Worm (Caenorhabditis elegans) whole organism, midembryonic: ENCODE results near the gene F19C7.3.

Experiments
- T22C8.4 ChIP-seq: fragments of 200-800 bp; sonication (Bioruptor generic); IDR thresholded peaks from 2 replicates; pipeline ENCODE4 v1.3.6; 2022; ENCODE audit warnings: missing genetic modification characterization, missing compliant biosample characterization
- cog-1 ChIP-seq: sonication (generic microtip); optimal IDR thresholded peaks from 2 replicates; lab custom pipeline; 2016; ENCODE audit warnings: missing genetic modification characterization, missing compliant biosample characterization
- flt-1 ChIP-seq: fragments of 200-800 bp; sonication (Bioruptor generic); IDR thresholded peaks from 2 replicates; pipeline ENCODE4 v1.3.6; 2022; ENCODE audit warnings: missing genetic modification characterization, missing compliant biosample characterization
- klf-2 ChIP-seq: fragments of 200-800 bp; sonication (Bioruptor generic); conservative IDR thresholded peaks from 2 replicates; pipeline ENCODE4 v1.3.6; 2022; ENCODE audit warnings: missing genetic modification reagents, missing genetic modification characterization, missing compliant biosample characterization
- med-1 ChIP-seq: sonication (generic microtip); optimal IDR thresholded peaks from 2 replicates; lab custom pipeline; 2017; ENCODE audit warnings: missing genetic modification characterization, mild to moderate bottlenecking, missing compliant biosample characterization, antibody characterized with exemption, missing genetic modification reagents; ENCODE audit not compliant: insufficient read depth
- ref-1 ChIP-seq: fragments of 200-800 bp; sonication (Bioruptor generic); conservative IDR thresholded peaks from 2 replicates; pipeline ENCODE4 v1.3.6; 2022; ENCODE audit warnings: missing genetic modification reagents, missing genetic modification characterization, missing compliant biosample characterization
- tab-1 ChIP-seq: fragments of 200-800 bp; sonication (Bioruptor generic); IDR thresholded peaks from 2 replicates; pipeline ENCODE4 v1.3.6; 2022; ENCODE audit warnings: missing genetic modification characterization, missing compliant biosample characterization
- ztf-23 ChIP-seq: fragments of 200-800 bp; sonication (Bioruptor generic); IDR thresholded peaks from 2 replicates; pipeline ENCODE4 v1.3.6; 2022; ENCODE audit warnings: missing genetic modification reagents, missing genetic modification characterization, missing compliant biosample characterization
- ztf-29 ChIP-seq: fragments of 200-800 bp; sonication (Bioruptor generic); IDR thresholded peaks from 2 replicates; pipeline ENCODE4 v1.3.6; 2022; ENCODE audit warnings: missing genetic modification reagents, missing genetic modification characterization, missing compliant biosample characterization

F19C7.3 gene

ce11 chrIV:4596824-4597223, at the start of gene F19C7.3:
TSS of gene F19C7.3 (plus strand) at chrIV:4597124.
- TF ChIP-seq flt-1 (no peak), ref-1 (GFP tag; lab: Robert Waterston, UW) (no peak), klf-2 (GFP tag; lab: Robert Waterston, UW) (no peak), med-1 (GFP tag; lab: Kevin White, UChicago) (no peak), ztf-23 (GFP tag; lab: Robert Waterston, UW) (no peak), cog-1 (tag; lab: Kevin White, UChicago) (no peak), tab-1 (GFP tag; lab: Robert Waterston, UW) (no peak), ztf-29 (no peak), T22C8.4 (GFP tag; lab: Robert Waterston, UW) (no peak)

- TF ChIP-seq ztf-29 (no peak), med-1 (GFP tag; lab: Kevin White, UChicago) (no peak), T22C8.4 (GFP tag; lab: Robert Waterston, UW) (no peak), cog-1 (tag; lab: Kevin White, UChicago) (no peak), klf-2 (GFP tag; lab: Robert Waterston, UW) (no peak), ref-1 (GFP tag; lab: Robert Waterston, UW) (no peak), flt-1 (no peak)
Observed at ce11 chrIV:4548253-4548652, 48.7 kb upstream of the F19C7.3 start, which contains the start of gene ZK185.1. TSS of gene ZK185.1 (plus strand) at chrIV:4548553.

ce11 chrIV:4551562-4551961, 45.4 kb upstream of the F19C7.3 start:
- TF ChIP-seq ref-1 (GFP tag; lab: Robert Waterston, UW) = no peak
- TF ChIP-seq ztf-29 = no peak
- no peak for TF ChIP-seq tab-1 (GFP tag; lab: Robert Waterston, UW)
- no peak for TF ChIP-seq med-1 (GFP tag; lab: Kevin White, UChicago)
- TF ChIP-seq klf-2 (GFP tag; lab: Robert Waterston, UW) = no peak
- TF ChIP-seq cog-1 (tag; lab: Kevin White, UChicago) = no peak
- TF ChIP-seq ztf-23 (GFP tag; lab: Robert Waterston, UW) = no peak
- TF ChIP-seq flt-1 = no peak
- no peak for TF ChIP-seq T22C8.4 (GFP tag; lab: Robert Waterston, UW)

ce11 chrIV:4557130-4557529, 39.8 kb upstream of the F19C7.3 start:
- TF ChIP-seq T22C8.4 (GFP tag; lab: Robert Waterston, UW) (no peak), med-1 (GFP tag; lab: Kevin White, UChicago) (no peak), tab-1 (GFP tag; lab: Robert Waterston, UW) (no peak), cog-1 (tag; lab: Kevin White, UChicago) (no peak), ztf-23 (GFP tag; lab: Robert Waterston, UW) (no peak), flt-1 (no peak), ref-1 (GFP tag; lab: Robert Waterston, UW) (no peak), ztf-29 (no peak)

- TF ChIP-seq ztf-23 (GFP tag; lab: Robert Waterston, UW) (no peak), tab-1 (GFP tag; lab: Robert Waterston, UW) (no peak), flt-1 (no peak), ztf-29 (no peak), T22C8.4 (GFP tag; lab: Robert Waterston, UW) (no peak), cog-1 (tag; lab: Kevin White, UChicago) (no peak), ref-1 (GFP tag; lab: Robert Waterston, UW) (no peak), med-1 (GFP tag; lab: Kevin White, UChicago) (no peak), klf-2 (GFP tag; lab: Robert Waterston, UW) (no peak)
Observed at ce11 chrIV:4557731-4558130, 39.2 kb upstream of the F19C7.3 start.

- TF ChIP-seq med-1 (GFP tag; lab: Kevin White, UChicago) = no peak
- no peak for TF ChIP-seq ref-1 (GFP tag; lab: Robert Waterston, UW)
Observed at ce11 chrIV:4559160-4559559, 37.8 kb upstream of the F19C7.3 start.

- no peak for TF ChIP-seq tab-1 (GFP tag; lab: Robert Waterston, UW)
- no peak for TF ChIP-seq med-1 (GFP tag; lab: Kevin White, UChicago)
- no peak for TF ChIP-seq ref-1 (GFP tag; lab: Robert Waterston, UW)
- no peak for TF ChIP-seq T22C8.4 (GFP tag; lab: Robert Waterston, UW)
- TF ChIP-seq flt-1 = no peak
- no peak for TF ChIP-seq ztf-29
- TF ChIP-seq klf-2 (GFP tag; lab: Robert Waterston, UW) = no peak
- TF ChIP-seq ztf-23 (GFP tag; lab: Robert Waterston, UW) = no peak
- TF ChIP-seq cog-1 (tag; lab: Kevin White, UChicago) = no peak
Observed at ce11 chrIV:4562599-4563116, 34.3 kb upstream of the F19C7.3 start, which contains the start of gene igeg-1. TSS of gene igeg-1 (plus strand) at chrIV:4562649.

- TF ChIP-seq med-1 (GFP tag; lab: Kevin White, UChicago) (no peak), cog-1 (tag; lab: Kevin White, UChicago) (no peak), ztf-29 (no peak), T22C8.4 (GFP tag; lab: Robert Waterston, UW) (no peak), ztf-23 (GFP tag; lab: Robert Waterston, UW) (no peak), klf-2 (GFP tag; lab: Robert Waterston, UW) (no peak), flt-1 (no peak), ref-1 (GFP tag; lab: Robert Waterston, UW) (no peak), tab-1 (GFP tag; lab: Robert Waterston, UW) (no peak)
Observed at ce11 chrIV:4564541-4564940, 32.4 kb upstream of the F19C7.3 start.

ce11 chrIV:4565882-4566281, 31.0 kb upstream of the F19C7.3 start:
- TF ChIP-seq ref-1 (GFP tag; lab: Robert Waterston, UW) (no peak), tab-1 (GFP tag; lab: Robert Waterston, UW) (no peak), med-1 (GFP tag; lab: Kevin White, UChicago) (no peak), ztf-23 (GFP tag; lab: Robert Waterston, UW) (no peak), klf-2 (GFP tag; lab: Robert Waterston, UW) (no peak)
